Fruit fly (Drosophila melanogaster) whole organism, pupa: ENCODE data around the gene CG44325.
A peak's percentile ranks its signal among the peaks of the same experiment; 100 is the strongest.
"Not testable (repeated sequence)": the region's sequence is repeated elsewhere in the genome, so short reads cannot be mapped to it uniquely, and the experiment has no call there.

Experiments used
- CG10348 ChIP-seq: fragments of 200-800 bp; sonication (Bioruptor generic); IDR thresholded peaks from 2 replicates; pipeline ENCODE4 v1.3.6; 2022; ENCODE audit warnings: missing biosample characterization, missing genetic modification characterization
- CG12605 ChIP-seq: fragments of 200-800 bp; sonication (Bioruptor generic); IDR thresholded peaks from 2 replicates; pipeline ENCODE4 v1.3.6; 2022; ENCODE audit warnings: missing biosample characterization, missing genetic modification characterization
- CG13204 ChIP-seq: fragments of 200-800 bp; sonication (Bioruptor generic); optimal IDR thresholded peaks from 2 replicates; lab custom pipeline; 2018; ENCODE audit warnings: missing biosample characterization, mild to moderate bottlenecking, missing genetic modification characterization, moderate library complexity
- CG14655 ChIP-seq: fragments of 200-800 bp; sonication (Bioruptor generic); optimal IDR thresholded peaks from 3 replicates; lab custom pipeline; 2017; ENCODE audit warnings: mild to moderate bottlenecking, missing biosample characterization, missing genetic modification reagents, missing genetic modification characterization
- CG15710 ChIP-seq: fragments of 200-800 bp; sonication (Bioruptor generic); optimal IDR thresholded peaks from 2 replicates; lab custom pipeline; 2018; ENCODE audit warnings: missing biosample characterization, mild to moderate bottlenecking, missing genetic modification characterization, moderate library complexity
- CG17806 ChIP-seq: fragments of 200-800 bp; sonication (Bioruptor generic); optimal IDR thresholded peaks from 2 replicates; lab custom pipeline; 2018; ENCODE audit warnings: missing biosample characterization, mild to moderate bottlenecking, missing genetic modification characterization, moderate library complexity
- CG32121 ChIP-seq: fragments of 200-800 bp; sonication (Bioruptor generic); IDR thresholded peaks from 2 replicates; pipeline ENCODE4 v1.3.6; 2022; ENCODE audit warnings: missing biosample characterization, missing genetic modification characterization
- CG34367 ChIP-seq: fragments of 200-800 bp; sonication (Bioruptor generic); optimal IDR thresholded peaks from 2 replicates; lab custom pipeline; 2018; ENCODE audit warnings: missing biosample characterization, mild to moderate bottlenecking, missing genetic modification characterization
- CG4496 ChIP-seq: fragments of 200-800 bp; sonication (Bioruptor generic); IDR thresholded peaks from 3 replicates; pipeline ENCODE4 v1.3.6; 2022; ENCODE audit warnings: missing biosample characterization, missing genetic modification characterization
- CG8159 ChIP-seq: fragments of 200-800 bp; sonication (Bioruptor generic); optimal IDR thresholded peaks from 3 replicates; lab custom pipeline; 2018; ENCODE audit warnings: missing biosample characterization, mild to moderate bottlenecking, missing genetic modification characterization, moderate library complexity
- CG8301 ChIP-seq: fragments of 200-800 bp; sonication (Bioruptor generic); optimal IDR thresholded peaks from 2 replicates; lab custom pipeline; 2018; ENCODE audit warnings: missing biosample characterization, mild to moderate bottlenecking, missing genetic modification characterization
- CG9948 ChIP-seq: fragments of 200-800 bp; sonication (Bioruptor generic); optimal IDR thresholded peaks from 2 replicates; lab custom pipeline; 2018; ENCODE audit warnings: missing biosample characterization, mild to moderate bottlenecking, missing genetic modification characterization, moderate library complexity
- D1 ChIP-seq: fragments of 200-800 bp; sonication (Bioruptor generic); optimal IDR thresholded peaks from 2 replicates; lab custom pipeline; 2018; ENCODE audit warnings: missing biosample characterization, mild to moderate bottlenecking, missing genetic modification characterization, moderate library complexity
- EcR ChIP-seq: fragments of 200-800 bp; sonication (Bioruptor generic); optimal IDR thresholded peaks from 3 replicates; lab custom pipeline; 2019; ENCODE audit warnings: missing biosample characterization, missing genetic modification characterization, mild to moderate bottlenecking, moderate library complexity, missing genetic modification reagents
- Ets98B ChIP-seq: fragments of 200-800 bp; sonication (Bioruptor generic); IDR thresholded peaks from 2 replicates; pipeline ENCODE4 v1.3.6; 2022; ENCODE audit warnings: missing biosample characterization, missing genetic modification characterization
- Pif1A ChIP-seq: fragments of 200-800 bp; sonication (Bioruptor generic); optimal IDR thresholded peaks from 3 replicates; lab custom pipeline; 2016; ENCODE audit warnings: missing biosample characterization, missing genetic modification characterization
- Pif1B ChIP-seq: fragments of 200-800 bp; sonication (Bioruptor generic); optimal IDR thresholded peaks from 3 replicates; lab custom pipeline; 2016; ENCODE audit warnings: missing biosample characterization, missing genetic modification characterization
- Snoo ChIP-seq: fragments of 200-800 bp; sonication (Bioruptor generic); optimal IDR thresholded peaks from 3 replicates; lab custom pipeline; 2017; ENCODE audit warnings: missing biosample characterization, mild to moderate bottlenecking, missing genetic modification characterization, inconsistent platforms
- fd96Ca ChIP-seq: fragments of 200-800 bp; sonication (Bioruptor generic); IDR thresholded peaks from 3 replicates; pipeline ENCODE4 v1.3.6; 2022; ENCODE audit warnings: missing biosample characterization, missing genetic modification characterization
- gl ChIP-seq: fragments of 200-800 bp; sonication (Bioruptor generic); optimal IDR thresholded peaks from 2 replicates; lab custom pipeline; 2018; ENCODE audit warnings: missing biosample characterization, mild to moderate bottlenecking, missing genetic modification characterization
- rn ChIP-seq: fragments of 200-800 bp; sonication (Bioruptor generic); IDR thresholded peaks from 2 replicates; pipeline ENCODE4 v1.3.6; 2022; ENCODE audit warnings: missing biosample characterization, missing genetic modification characterization

CG44325 gene

dm6 chrX:9093062-9093461 lies 14.8 kb upstream of the CG44325 start:
- TF ChIP-seq CG34367 (no peak), CG9948 (no peak), CG15710 (tag; lab: Kevin White, UChicago) (no peak), CG10348 (no peak), CG14655 (GFP tag; lab: Kevin White, UChicago) (no peak), CG13204 (GFP tag; lab: Kevin White, UChicago) (no peak), CG32121 (GFP tag; lab: Robert Waterston, UW) (no peak), CG8159 (tag; lab: Kevin White, UChicago) (no peak), D1 (no peak), CG12605 (GFP tag; lab: Robert Waterston, UW) (no peak), Pif1B (GFP tag; lab: Kevin White, UChicago) (no peak), fd96Ca (GFP tag; lab: Robert Waterston, UW) (no peak), CG8301 (tag; lab: Kevin White, UChicago) (no peak), Ets98B (no peak), EcR (GFP tag; lab: Kevin White, UChicago) (no peak)

- TF ChIP-seq rn (GFP tag; lab: Robert Waterston, UW) (no peak), CG17806 (tag; lab: Kevin White, UChicago) (no peak), CG8301 (tag; lab: Kevin White, UChicago) (no peak), CG9948 (no peak), D1 (no peak), CG12605 (GFP tag; lab: Robert Waterston, UW) (no peak), Snoo (no peak), Pif1B (GFP tag; lab: Kevin White, UChicago) (no peak), CG13204 (GFP tag; lab: Kevin White, UChicago) (no peak), CG14655 (GFP tag; lab: Kevin White, UChicago) (no peak), CG32121 (GFP tag; lab: Robert Waterston, UW) (no peak), Ets98B (no peak), CG15710 (tag; lab: Kevin White, UChicago) (no peak), fd96Ca (GFP tag; lab: Robert Waterston, UW) (no peak), Pif1A (GFP tag; lab: Kevin White, UChicago) (no peak), CG8159 (tag; lab: Kevin White, UChicago) (no peak), EcR (GFP tag; lab: Kevin White, UChicago) (no peak), gl (tag; lab: Kevin White, UChicago) (no peak)
These were observed 11.7 kb upstream of the CG44325 start for dm6 chrX:9090057-9090358.

dm6 chrX:9089254-9090056 lies 11.2 kb upstream of the CG44325 start, which contains the start of gene CCT2:
CCT2 (plus strand) TSS chrX:9089513.
- TF ChIP-seq CG8159 (tag; lab: Kevin White, UChicago) (no peak), CG10348 (no peak), CG14655 (GFP tag; lab: Kevin White, UChicago) (no peak), CG34367 (no peak), fd96Ca (GFP tag; lab: Robert Waterston, UW) (peak; percentile 10; the same call in 1 of the 3 replicates), rn (GFP tag; lab: Robert Waterston, UW) (no peak), CG9948 (no peak)

dm6 chrX:9087920-9088417 lies 9.7 kb upstream of the CG44325 start, which contains the start of gene CG6999:
CG6999 (plus strand) TSS chrX:9088367.
- not testable (repeated sequence) for TF ChIP-seq CG9948; CG15710 (tag; lab: Kevin White, UChicago); CG14655 (GFP tag; lab: Kevin White, UChicago)

- TF ChIP-seq CG17806 (tag; lab: Kevin White, UChicago); Pif1B (GFP tag; lab: Kevin White, UChicago); CG32121 (GFP tag; lab: Robert Waterston, UW): not testable (repeated sequence)
- TF ChIP-seq, all 21 proteins: peak for 0; not testable (repeated sequence) for 21
These were observed 8.4 kb upstream of the CG44325 start, which contains the start of gene CG32706 for dm6 chrX:9086702-9087179. CG32706 (plus strand) TSS chrX:9087129.

dm6 chrX:9085726-9086125 lies 7.4 kb upstream of the CG44325 start, which contains the start of gene CG32708:
CG32708 (plus strand) TSS chrX:9085932.
- no peak for TF ChIP-seq gl (tag; lab: Kevin White, UChicago)
- no peak for TF ChIP-seq CG4496 (GFP tag; lab: Robert Waterston, UW)
- no peak for TF ChIP-seq Snoo
- no peak for TF ChIP-seq CG12605 (GFP tag; lab: Robert Waterston, UW)
- no peak for TF ChIP-seq Pif1A (GFP tag; lab: Kevin White, UChicago)
- no peak for TF ChIP-seq CG13204 (GFP tag; lab: Kevin White, UChicago)
- TF ChIP-seq CG9948, result no peak
- no peak for TF ChIP-seq rn (GFP tag; lab: Robert Waterston, UW)
- no peak for TF ChIP-seq CG8159 (tag; lab: Kevin White, UChicago)
- TF ChIP-seq CG17806 (tag; lab: Kevin White, UChicago), result no peak
- TF ChIP-seq CG32121 (GFP tag; lab: Robert Waterston, UW), result no peak
- TF ChIP-seq CG15710 (tag; lab: Kevin White, UChicago), result no peak
- TF ChIP-seq CG34367, result no peak
- TF ChIP-seq EcR (GFP tag; lab: Kevin White, UChicago), result no peak
- TF ChIP-seq Pif1B (GFP tag; lab: Kevin White, UChicago), result no peak
- TF ChIP-seq CG8301 (tag; lab: Kevin White, UChicago), result no peak
- no peak for TF ChIP-seq Ets98B
- TF ChIP-seq fd96Ca (GFP tag; lab: Robert Waterston, UW), result no peak
